Fruit fly (Drosophila melanogaster): ENCODE measurements around the gene CG7963.

- no peak for TF ChIP-seq CG8478 (optimal IDR thresholded peaks at IDR 0.05)
- no peak for TF ChIP-seq CTCF (optimal IDR thresholded peaks at IDR 0.05)
These were observed 26.5 kb upstream of the CG7963 start for dm6 chr3R:8336012-8336567.

Measured in S2 (cell line).